Worm (Caenorhabditis elegans) whole organism, midembryonic: ENCODE measurements around the gene R151.2.

Experiments
- med-1 ChIP-seq: sonication (generic microtip); optimal IDR thresholded peaks from 2 replicates; lab custom pipeline; 2017; ENCODE audit warnings: missing genetic modification characterization, mild to moderate bottlenecking, missing compliant biosample characterization, antibody characterized with exemption, missing genetic modification reagents; ENCODE audit not compliant: insufficient read depth
- ref-1 ChIP-seq: fragments of 200-800 bp; sonication (Bioruptor generic); conservative IDR thresholded peaks from 2 replicates; pipeline ENCODE4 v1.3.6; 2022; ENCODE audit warnings: missing genetic modification reagents, missing genetic modification characterization, missing compliant biosample characterization
- tab-1 ChIP-seq: fragments of 200-800 bp; sonication (Bioruptor generic); IDR thresholded peaks from 2 replicates; pipeline ENCODE4 v1.3.6; 2022; ENCODE audit warnings: missing genetic modification characterization, missing compliant biosample characterization
- ztf-23 ChIP-seq: fragments of 200-800 bp; sonication (Bioruptor generic); IDR thresholded peaks from 2 replicates; pipeline ENCODE4 v1.3.6; 2022; ENCODE audit warnings: missing genetic modification reagents, missing genetic modification characterization, missing compliant biosample characterization
- ztf-29 ChIP-seq: fragments of 200-800 bp; sonication (Bioruptor generic); IDR thresholded peaks from 2 replicates; pipeline ENCODE4 v1.3.6; 2022; ENCODE audit warnings: missing genetic modification reagents, missing genetic modification characterization, missing compliant biosample characterization

ce11 chrIII:7241065-7241464 lies 31.3 kb downstream of the R151.2 start, which contains the start of gene ztf-31:
- no peak for TF ChIP-seq med-1 (GFP tag; lab: Kevin White, UChicago)
- TF ChIP-seq ztf-29 = no peak
- TF ChIP-seq ref-1 (GFP tag; lab: Robert Waterston, UW) = no peak
- no peak for TF ChIP-seq ztf-23 (GFP tag; lab: Robert Waterston, UW)
- TF ChIP-seq tab-1 (GFP tag; lab: Robert Waterston, UW) = no peak
